Worm (Caenorhabditis elegans) whole organism, early embryonic: Measurements from ENCODE around the gene F55E10.1.

Experiments
- B0310.2 ChIP-seq: sonication (generic microtip); optimal IDR thresholded peaks from 2 replicates; lab custom pipeline; 2016; ENCODE audit warnings: mild to moderate bottlenecking, missing genetic modification characterization, missing compliant biosample characterization
- F13C5.2 ChIP-seq: sonication (generic microtip); optimal IDR thresholded peaks from 2 replicates; lab custom pipeline; 2017; ENCODE audit warnings: mild to moderate bottlenecking, missing genetic modification characterization, inconsistent platforms, missing compliant biosample characterization
- aly-1 ChIP-seq: sonication (generic microtip); optimal IDR thresholded peaks from 2 replicates; lab custom pipeline; 2016; ENCODE audit warnings: missing genetic modification characterization, missing compliant biosample characterization
- ama-1 ChIP-seq: fragments of 150-350 bp; optimal IDR thresholded peaks from 2 replicates; lab custom pipeline; 2014
- ceh-13 ChIP-seq: fragments of 200-800 bp; sonication (Bioruptor generic); optimal IDR thresholded peaks from 2 replicates; lab custom pipeline; 2018; ENCODE audit warnings: mild to moderate bottlenecking, missing genetic modification characterization, missing compliant biosample characterization
- ceh-36 ChIP-seq: sonication (generic microtip); optimal IDR thresholded peaks from 2 replicates; lab custom pipeline; 2016; ENCODE audit warnings: missing genetic modification characterization, inconsistent platforms, missing compliant biosample characterization
- ets-7 ChIP-seq: sonication (generic microtip); optimal IDR thresholded peaks from 2 replicates; lab custom pipeline; 2016; ENCODE audit warnings: missing genotype, missing genetic modification characterization, missing compliant biosample characterization
- flt-1 ChIP-seq: fragments of 200-800 bp; sonication (Bioruptor generic); IDR thresholded peaks from 2 replicates; pipeline ENCODE4 v1.3.6; 2022; ENCODE audit warnings: missing genetic modification characterization, missing compliant biosample characterization
- hmbx-1 ChIP-seq: sonication (generic microtip); optimal IDR thresholded peaks from 2 replicates; lab custom pipeline; 2016; ENCODE audit warnings: mild to moderate bottlenecking, missing genetic modification characterization, missing compliant biosample characterization
- hmg-4 ChIP-seq: fragments of 200-800 bp; sonication (Bioruptor generic); optimal IDR thresholded peaks from 2 replicates; lab custom pipeline; 2018; ENCODE audit warnings: mild to moderate bottlenecking, missing genetic modification characterization, missing compliant biosample characterization
- hnd-1 ChIP-seq: sonication (generic microtip); optimal IDR thresholded peaks from 2 replicates; lab custom pipeline; 2016; ENCODE audit warnings: missing genetic modification characterization, missing compliant biosample characterization
- pes-1 ChIP-seq: fragments of 200-800 bp; sonication (Bioruptor generic); IDR thresholded peaks from 2 replicates; pipeline ENCODE4 v1.3.6; 2022; ENCODE audit warnings: missing genetic modification reagents, missing genetic modification characterization, missing compliant biosample characterization
- scrt-1 ChIP-seq: fragments of 200-800 bp; sonication (Bioruptor generic); IDR thresholded peaks from 2 replicates; pipeline ENCODE4 v1.3.6; 2022; ENCODE audit warnings: missing genetic modification characterization, missing compliant biosample characterization
- sea-1 ChIP-seq: fragments of 200-800 bp; sonication (Bioruptor generic); conservative IDR thresholded peaks from 2 replicates; pipeline ENCODE4 v1.3.6; 2022; ENCODE audit warnings: missing genetic modification characterization, missing compliant biosample characterization
- tbx-11 ChIP-seq: fragments of 200-800 bp; sonication (Bioruptor generic); IDR thresholded peaks from 2 replicates; pipeline ENCODE4 v1.3.6; 2022; ENCODE audit warnings: missing genetic modification characterization, missing compliant biosample characterization
- tbx-37 ChIP-seq: fragments of 200-800 bp; sonication (Bioruptor generic); conservative IDR thresholded peaks from 2 replicates; pipeline ENCODE4 v1.3.6; 2022; ENCODE audit warnings: missing genetic modification reagents, missing genetic modification characterization, missing compliant biosample characterization
- tra-4 ChIP-seq: sonication (generic microtip); optimal IDR thresholded peaks from 2 replicates; lab custom pipeline; 2017; ENCODE audit warnings: missing genetic modification characterization, missing compliant biosample characterization

The F55E10.1 gene

ce11 chrX:8341675-8342074, at the start of gene F55E10.1:
TSS of gene F55E10.1 (plus strand) at chrX:8341975.
- TF ChIP-seq tra-4 (tag; lab: Kevin White, UChicago) (no peak), aly-1 (no peak), ceh-36 (tag; lab: Kevin White, UChicago) (no peak), pes-1 (GFP tag; lab: Robert Waterston, UW) (no peak), flt-1 (GFP tag; lab: Robert Waterston, UW) (no peak), hnd-1 (tag; lab: Kevin White, UChicago) (no peak), ets-7 (tag; lab: Kevin White, UChicago) (no peak), B0310.2 (tag; lab: Kevin White, UChicago) (no peak), tbx-37 (GFP tag; lab: Robert Waterston, UW) (no peak), hmg-4 (no peak), ceh-13 (GFP tag; lab: Kevin White, UChicago) (no peak), F13C5.2 (no peak), tbx-11 (GFP tag; lab: Robert Waterston, UW) (no peak), scrt-1 (GFP tag; lab: Robert Waterston, UW) (no peak), hmbx-1 (tag; lab: Kevin White, UChicago) (no peak), sea-1 (GFP tag; lab: Robert Waterston, UW) (no peak), ama-1 (lab: Kevin White, UChicago) (no peak)

- TF ChIP-seq F13C5.2 (no peak), hmg-4 (peak; percentile 12), tra-4 (tag; lab: Kevin White, UChicago) (no peak), hnd-1 (tag; lab: Kevin White, UChicago) (no peak)
Observed at ce11 chrX:8294586-8294985, 47.2 kb upstream of the F55E10.1 start, which contains the start of gene R09F10.3. TSS of gene R09F10.3 (plus strand) at chrX:8294625.

- no peak for TF ChIP-seq tbx-11 (GFP tag; lab: Robert Waterston, UW)
- TF ChIP-seq aly-1: no peak
- TF ChIP-seq ama-1 (lab: Kevin White, UChicago): no peak
- TF ChIP-seq sea-1 (GFP tag; lab: Robert Waterston, UW): no peak
- no peak for TF ChIP-seq hmg-4
- TF ChIP-seq tra-4 (tag; lab: Kevin White, UChicago): no peak
- no peak for TF ChIP-seq ets-7 (tag; lab: Kevin White, UChicago)
- TF ChIP-seq ceh-13 (GFP tag; lab: Kevin White, UChicago): no peak
- TF ChIP-seq scrt-1 (GFP tag; lab: Robert Waterston, UW): no peak
- TF ChIP-seq ceh-36 (tag; lab: Kevin White, UChicago): no peak
- no peak for TF ChIP-seq tbx-37 (GFP tag; lab: Robert Waterston, UW)
- TF ChIP-seq hnd-1 (tag; lab: Kevin White, UChicago): no peak
- TF ChIP-seq B0310.2 (tag; lab: Kevin White, UChicago): no peak
- no peak for TF ChIP-seq flt-1 (GFP tag; lab: Robert Waterston, UW)
Observed at ce11 chrX:8297333-8297732, 44.4 kb upstream of the F55E10.1 start.

ce11 chrX:8299554-8299953, 42.2 kb upstream of the F55E10.1 start, which contains the start of gene ced-13:
TSS of gene ced-13 (minus strand) at chrX:8299654.
- TF ChIP-seq tbx-11 (GFP tag; lab: Robert Waterston, UW) (no peak), pes-1 (GFP tag; lab: Robert Waterston, UW) (no peak), ceh-36 (tag; lab: Kevin White, UChicago) (no peak), tra-4 (tag; lab: Kevin White, UChicago) (no peak), hmg-4 (no peak), aly-1 (no peak), hmbx-1 (tag; lab: Kevin White, UChicago) (no peak), ceh-13 (GFP tag; lab: Kevin White, UChicago) (no peak), B0310.2 (tag; lab: Kevin White, UChicago) (no peak)

- no peak for TF ChIP-seq scrt-1 (GFP tag; lab: Robert Waterston, UW)
- TF ChIP-seq pes-1 (GFP tag; lab: Robert Waterston, UW): no peak
- TF ChIP-seq aly-1: no peak
- no peak for TF ChIP-seq F13C5.2
- no peak for TF ChIP-seq sea-1 (GFP tag; lab: Robert Waterston, UW)
- TF ChIP-seq ets-7 (tag; lab: Kevin White, UChicago): no peak
- no peak for TF ChIP-seq hmg-4
- TF ChIP-seq tbx-37 (GFP tag; lab: Robert Waterston, UW): no peak
- no peak for TF ChIP-seq tra-4 (tag; lab: Kevin White, UChicago)
- TF ChIP-seq hmbx-1 (tag; lab: Kevin White, UChicago): no peak
- TF ChIP-seq hnd-1 (tag; lab: Kevin White, UChicago): no peak
- TF ChIP-seq tbx-11 (GFP tag; lab: Robert Waterston, UW): no peak
- no peak for TF ChIP-seq flt-1 (GFP tag; lab: Robert Waterston, UW)
- TF ChIP-seq B0310.2 (tag; lab: Kevin White, UChicago): no peak
- TF ChIP-seq ceh-13 (GFP tag; lab: Kevin White, UChicago): no peak
- no peak for TF ChIP-seq ama-1 (lab: Kevin White, UChicago)
- no peak for TF ChIP-seq ceh-36 (tag; lab: Kevin White, UChicago)
Observed at ce11 chrX:8302299-8302698, 39.5 kb upstream of the F55E10.1 start, which contains the start of gene inx-5. TSS of gene inx-5 (minus strand) at chrX:8302399.

- no peak for TF ChIP-seq ama-1 (lab: Kevin White, UChicago)
- TF ChIP-seq sea-1 (GFP tag; lab: Robert Waterston, UW): no peak
- TF ChIP-seq tra-4 (tag; lab: Kevin White, UChicago): no peak
- TF ChIP-seq tbx-11 (GFP tag; lab: Robert Waterston, UW): no peak
- TF ChIP-seq pes-1 (GFP tag; lab: Robert Waterston, UW): no peak
- no peak for TF ChIP-seq scrt-1 (GFP tag; lab: Robert Waterston, UW)
- no peak for TF ChIP-seq hmbx-1 (tag; lab: Kevin White, UChicago)
- TF ChIP-seq hnd-1 (tag; lab: Kevin White, UChicago): no peak
- no peak for TF ChIP-seq ceh-13 (GFP tag; lab: Kevin White, UChicago)
- TF ChIP-seq hmg-4: no peak
- no peak for TF ChIP-seq ceh-36 (tag; lab: Kevin White, UChicago)
- no peak for TF ChIP-seq aly-1
- TF ChIP-seq F13C5.2: no peak
- TF ChIP-seq tbx-37 (GFP tag; lab: Robert Waterston, UW): no peak
- TF ChIP-seq flt-1 (GFP tag; lab: Robert Waterston, UW): no peak
- no peak for TF ChIP-seq B0310.2 (tag; lab: Kevin White, UChicago)
- TF ChIP-seq ets-7 (tag; lab: Kevin White, UChicago): no peak
Observed at ce11 chrX:8302803-8303202, 39.0 kb upstream of the F55E10.1 start.

ce11 chrX:8307600-8307999, 34.2 kb upstream of the F55E10.1 start, which contains the start of gene R09F10.5:
TSS of gene R09F10.5 (minus strand) at chrX:8307700.
- no peak for TF ChIP-seq scrt-1 (GFP tag; lab: Robert Waterston, UW)
- TF ChIP-seq tbx-11 (GFP tag; lab: Robert Waterston, UW): no peak
- TF ChIP-seq flt-1 (GFP tag; lab: Robert Waterston, UW): no peak
- TF ChIP-seq pes-1 (GFP tag; lab: Robert Waterston, UW): no peak
- no peak for TF ChIP-seq tra-4 (tag; lab: Kevin White, UChicago)
- no peak for TF ChIP-seq ceh-13 (GFP tag; lab: Kevin White, UChicago)
- TF ChIP-seq hmg-4: no peak
- no peak for TF ChIP-seq tbx-37 (GFP tag; lab: Robert Waterston, UW)
